Worm (Caenorhabditis elegans) whole organism, L3 larva: ENCODE results near the gene ZK856.4.

ENCODE experiments used
- ceh-16 ChIP-seq: sonication (generic microtip); optimal IDR thresholded peaks from 2 replicates; lab custom pipeline; 2017; ENCODE audit warnings: missing biosample characterization, missing genetic modification characterization
- elt-3 ChIP-seq, 3 experiments: fragments of 150-350 bp in 1 of 3; sonication (generic microtip) in 2 of 3; optimal IDR thresholded peaks; 2 replicates in 2 of 3; 4 replicates in 1 of 3; lab custom pipeline; 2014 to 2017; ENCODE audit warnings: missing biosample characterization in 3 of 3, missing genetic modification characterization in 3 of 3
- fos-1 ChIP-seq: fragments of 150-350 bp; optimal IDR thresholded peaks from 2 replicates; lab custom pipeline; 2014; ENCODE audit warnings: missing biosample characterization, missing genetic modification characterization
- lin-15B ChIP-seq: fragments of 150-350 bp; optimal IDR thresholded peaks from 2 replicates; lab custom pipeline; 2014; ENCODE audit warnings: missing biosample characterization, missing genetic modification characterization
- nhr-12 ChIP-seq: fragments of 150-350 bp; optimal IDR thresholded peaks from 2 replicates; lab custom pipeline; 2014; ENCODE audit warnings: missing biosample characterization, missing genetic modification characterization
- nhr-237 ChIP-seq: fragments of 150-350 bp; optimal IDR thresholded peaks from 2 replicates; lab custom pipeline; 2014; ENCODE audit warnings: missing biosample characterization, missing genetic modification characterization
- skn-1 ChIP-seq: fragments of 150-350 bp; optimal IDR thresholded peaks from 2 replicates; lab custom pipeline; 2014; ENCODE audit warnings: missing biosample characterization, missing genetic modification characterization

ce11 chrV:10229222-10229879 lies 46.3 kb downstream of the ZK856.4 start, which contains the start of the genes pyt-1 and fipr-7:
- TF ChIP-seq ceh-16: no peak
- no peak for TF ChIP-seq fos-1
- no peak for TF ChIP-seq lin-15B (tag; lab: Kevin White, UChicago)
- TF ChIP-seq nhr-12 (tag; lab: Kevin White, UChicago): no peak
- TF ChIP-seq nhr-237 (tag; lab: Kevin White, UChicago): no peak
- TF ChIP-seq skn-1: no peak
- TF ChIP-seq elt-3 (tag; optimal IDR thresholded peaks at IDR 0.05; lab: Kevin White, UChicago): no peak
